Worm (Caenorhabditis elegans): ENCODE results near the gene drd-50.

DNA sequence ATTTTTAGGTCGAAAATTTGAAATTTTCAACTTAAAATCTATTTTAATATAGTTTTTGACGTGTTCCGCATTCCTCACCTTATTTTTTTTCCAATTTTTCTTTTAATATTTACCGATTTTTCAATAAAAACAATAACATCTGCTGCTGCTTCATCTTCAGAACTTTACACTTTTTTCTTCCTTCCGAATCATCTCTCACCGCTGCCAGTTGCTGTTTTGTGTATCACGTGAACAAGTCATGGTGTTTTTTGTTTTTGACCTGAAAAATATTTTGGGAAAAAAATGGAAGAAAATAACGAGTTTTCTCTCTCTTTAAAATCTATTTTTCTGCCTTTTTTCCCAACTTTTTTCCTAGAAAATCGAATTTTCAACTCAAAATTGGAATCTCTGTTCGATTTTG, 17.8 kb upstream of the drd-50 start:
- no peak for TF ChIP-seq nfya-1 (tag; optimal IDR thresholded peaks at IDR 0.05)
- TF ChIP-seq elt-2 (tag; optimal IDR thresholded peaks at IDR 0.05): no peak
- no peak for TF ChIP-seq odd-2 (tag; optimal IDR thresholded peaks at IDR 0.05)
- no peak for TF ChIP-seq pqm-1 (tag; optimal IDR thresholded peaks at IDR 0.05)
- TF ChIP-seq ama-1 (optimal IDR thresholded peaks at IDR 0.05): no peak
- no peak for TF ChIP-seq fkh-10 (GFP tag; optimal IDR thresholded peaks at IDR 0.05)
- no peak for TF ChIP-seq ceh-9 (tag; optimal IDR thresholded peaks at IDR 0.05)
- no peak for TF ChIP-seq ceh-22 (tag; optimal IDR thresholded peaks at IDR 0.05)
- TF ChIP-seq tbx-2 (tag; optimal IDR thresholded peaks at IDR 0.05): no peak
- no peak for TF ChIP-seq ceh-2 (tag; optimal IDR thresholded peaks at IDR 0.05)
- TF ChIP-seq ceh-34 (tag; optimal IDR thresholded peaks at IDR 0.05): no peak
- TF ChIP-seq pha-4 (tag; optimal IDR thresholded peaks at IDR 0.05): no peak

All from whole organism, late embryonic.